Fruit fly (Drosophila melanogaster) whole organism, embryonic: Measurements from ENCODE around the gene CG3919.

Source experiments
- Atf-2 ChIP-seq: fragments of 200-800 bp; sonication (Bioruptor generic); optimal IDR thresholded peaks from 2 replicates; lab custom pipeline; 2016; ENCODE audit warnings: missing biosample characterization, missing genetic modification characterization
- C15 ChIP-seq: fragments of 200-800 bp; sonication (Bioruptor generic); IDR thresholded peaks from 3 replicates; pipeline ENCODE4 v1.3.6; 2022; ENCODE audit warnings: missing biosample characterization, missing genetic modification characterization
- CG10147 ChIP-seq: fragments of 200-800 bp; sonication (Bioruptor generic); optimal IDR thresholded peaks from 2 replicates; lab custom pipeline; 2019; ENCODE audit warnings: missing biosample characterization, mild to moderate bottlenecking, missing genetic modification characterization, moderate library complexity
- CG10267 ChIP-seq: fragments of 200-800 bp; sonication (Bioruptor generic); optimal IDR thresholded peaks from 2 replicates; lab custom pipeline; 2018; ENCODE audit warnings: missing biosample characterization, mild to moderate bottlenecking, missing genetic modification characterization, moderate library complexity
- CG10462 ChIP-seq: fragments of 200-800 bp; sonication (Bioruptor generic); optimal IDR thresholded peaks from 2 replicates; lab custom pipeline; 2016; ENCODE audit warnings: missing biosample characterization, missing genetic modification characterization
- CG12744 ChIP-seq: fragments of 200-800 bp; sonication (Bioruptor generic); optimal IDR thresholded peaks from 2 replicates; lab custom pipeline; 2016; ENCODE audit warnings: missing biosample characterization, missing genetic modification characterization
- CG14860 ChIP-seq: fragments of 200-800 bp; sonication (Bioruptor generic); IDR thresholded peaks from 3 replicates; pipeline ENCODE4 v1.3.6; 2022; ENCODE audit warnings: missing biosample characterization, missing genetic modification characterization; ENCODE audit not compliant: partially characterized antibody
- CG15011 ChIP-seq: fragments of 200-800 bp; sonication (Bioruptor generic); optimal IDR thresholded peaks from 3 replicates; lab custom pipeline; 2018; ENCODE audit warnings: missing biosample characterization, mild to moderate bottlenecking, missing genetic modification characterization
- CG15696 ChIP-seq: fragments of 200-800 bp; sonication (Bioruptor generic); optimal IDR thresholded peaks from 2 replicates; lab custom pipeline; 2019; ENCODE audit warnings: missing biosample characterization, mild to moderate bottlenecking, missing genetic modification characterization, moderate library complexity
- CG1603 ChIP-seq: fragments of 200-800 bp; sonication (Bioruptor generic); optimal IDR thresholded peaks from 2 replicates; lab custom pipeline; 2019; ENCODE audit warnings: missing biosample characterization, mild to moderate bottlenecking, missing genetic modification characterization, moderate library complexity
- CG18262 ChIP-seq: fragments of 200-800 bp; optimal IDR thresholded peaks from 3 replicates; lab custom pipeline; 2019; ENCODE audit warnings: missing biosample characterization, mild to moderate bottlenecking, missing genetic modification characterization, moderate library complexity
- CG30020 ChIP-seq: fragments of 200-800 bp; optimal IDR thresholded peaks from 2 replicates; lab custom pipeline; 2019; ENCODE audit warnings: missing biosample characterization, mild to moderate bottlenecking, missing genetic modification characterization, moderate library complexity
- CG42726 ChIP-seq: fragments of 200-800 bp; sonication (Bioruptor generic); IDR thresholded peaks from 2 replicates; pipeline ENCODE4 v1.3.6; 2022; ENCODE audit warnings: missing biosample characterization, missing genetic modification characterization; ENCODE audit not compliant: partially characterized antibody
- CG4617 ChIP-seq: fragments of 200-800 bp; sonication (Bioruptor generic); optimal IDR thresholded peaks from 3 replicates; lab custom pipeline; 2016; ENCODE audit warnings: missing biosample characterization, missing genetic modification characterization, borderline replicate concordance
- CG6175 ChIP-seq: fragments of 200-800 bp; sonication (Bioruptor generic); IDR thresholded peaks from 3 replicates; pipeline ENCODE4 v1.3.6; 2022; ENCODE audit warnings: missing biosample characterization, missing genetic modification characterization
- CG7839 ChIP-seq: fragments of 200-800 bp; sonication (Bioruptor generic); optimal IDR thresholded peaks from 3 replicates; lab custom pipeline; 2018; ENCODE audit warnings: missing biosample characterization, mild to moderate bottlenecking, missing genetic modification characterization, moderate library complexity
- D ChIP-seq, 2 experiments: fragments of 200-800 bp in 1 of 2; fragments of >200 bp in 1 of 2; sonication (Bioruptor generic) in 1 of 2; optimal IDR thresholded peaks; 2 replicates in 1 of 2; 3 replicates in 1 of 2; lab custom pipeline; 2017; ENCODE audit warnings: mild to moderate bottlenecking in 1 of 2, missing biosample characterization in 1 of 2, missing genetic modification characterization in 1 of 2, missing genetic modification reagents in 1 of 2
- E2f1 ChIP-seq: fragments of 200-800 bp; sonication (Bioruptor generic); IDR thresholded peaks from 2 replicates; pipeline ENCODE4 v1.3.6; 2022; ENCODE audit warnings: missing biosample characterization, missing genetic modification characterization
- Ets65A ChIP-seq: fragments of 200-800 bp; sonication (Bioruptor generic); peaks from one replicate; lab custom pipeline; 2016; ENCODE audit warnings: missing biosample characterization, missing genetic modification characterization
- HLH54F ChIP-seq: fragments of 200-800 bp; sonication (Bioruptor generic); optimal IDR thresholded peaks from 3 replicates; lab custom pipeline; 2016; ENCODE audit warnings: missing biosample characterization, missing genetic modification characterization
- Hand ChIP-seq: fragments of 200-800 bp; sonication (Bioruptor generic); optimal IDR thresholded peaks from 2 replicates; lab custom pipeline; 2017; ENCODE audit warnings: mild to moderate bottlenecking, missing biosample characterization, missing genetic modification reagents, missing genetic modification characterization
- Hr3 ChIP-seq: fragments of 200-800 bp; sonication (Bioruptor generic); optimal IDR thresholded peaks from 3 replicates; lab custom pipeline; 2016; ENCODE audit warnings: missing biosample characterization, missing genetic modification characterization
- NC2β ChIP-seq: fragments of 200-800 bp; sonication (Bioruptor generic); optimal IDR thresholded peaks from 2 replicates; lab custom pipeline; 2016; ENCODE audit warnings: missing biosample characterization, missing genetic modification characterization
- NFAT ChIP-seq: fragments of 200-800 bp; sonication (Bioruptor generic); IDR thresholded peaks from 2 replicates; pipeline ENCODE4 v1.3.6; 2022; ENCODE audit warnings: missing biosample characterization, missing genetic modification characterization
- Opbp ChIP-seq: fragments of 200-800 bp; sonication (Bioruptor generic); IDR thresholded peaks from 3 replicates; pipeline ENCODE4 v1.3.6; 2022; ENCODE audit warnings: missing biosample characterization, missing genetic modification characterization; ENCODE audit not compliant: partially characterized antibody
- Ptx1 ChIP-seq: fragments of 200-800 bp; sonication (Bioruptor generic); IDR thresholded peaks from 2 replicates; pipeline ENCODE4 v1.3.6; 2022; ENCODE audit warnings: missing biosample characterization, missing genetic modification characterization
- Rfx ChIP-seq: fragments of 200-800 bp; sonication (Bioruptor generic); IDR thresholded peaks from 2 replicates; pipeline ENCODE4 v1.3.6; 2022; ENCODE audit warnings: missing biosample characterization, missing genetic modification characterization
- Side ChIP-seq: fragments of 200-800 bp; sonication (Bioruptor generic); optimal IDR thresholded peaks from 2 replicates; lab custom pipeline; 2016; ENCODE audit warnings: missing biosample characterization, missing genetic modification characterization
- Sox100B ChIP-seq: fragments of 200-800 bp; sonication (Bioruptor generic); optimal IDR thresholded peaks from 3 replicates; lab custom pipeline; 2018; ENCODE audit warnings: missing biosample characterization, mild to moderate bottlenecking, missing genetic modification characterization
- Tbp ChIP-seq: fragments of >200 bp; optimal IDR thresholded peaks from 2 replicates; lab custom pipeline; 2018; ENCODE audit warnings: missing biosample characterization, missing genetic modification characterization
- Trl ChIP-seq, 3 experiments: fragments of >200 bp in 2 of 3; fragments of 200-800 bp in 1 of 3; sonication (Bioruptor generic) in 1 of 3; optimal IDR thresholded peaks; 2 replicates in 1 of 3; 3 replicates in 2 of 3; lab custom pipeline; 2016 to 2017; ENCODE audit warnings: missing biosample characterization in 1 of 3, missing genetic modification characterization in 1 of 3
- bbx ChIP-seq: fragments of 200-800 bp; sonication (Bioruptor generic); IDR thresholded peaks from 2 replicates; pipeline ENCODE4 v1.3.6; 2022; ENCODE audit warnings: missing biosample characterization, missing genetic modification characterization; ENCODE audit not compliant: partially characterized antibody
- bsh ChIP-seq, 2 experiments: fragments of 200-800 bp; sonication (Bioruptor generic); optimal IDR thresholded peaks; 2 replicates each; lab custom pipeline; 2017 to 2018; ENCODE audit warnings: mild to moderate bottlenecking in 2 of 2, missing biosample characterization in 2 of 2, missing genetic modification characterization in 2 of 2, moderate library complexity in 1 of 2
- cg ChIP-seq: fragments of 200-800 bp; sonication (Bioruptor generic); optimal IDR thresholded peaks from 3 replicates; lab custom pipeline; 2019; ENCODE audit warnings: missing biosample characterization, mild to moderate bottlenecking, missing genetic modification characterization, moderate library complexity
- chm ChIP-seq: fragments of 200-800 bp; sonication (Bioruptor generic); IDR thresholded peaks from 2 replicates; pipeline ENCODE4 v1.3.6; 2022; ENCODE audit warnings: missing biosample characterization, missing genetic modification characterization
- dan ChIP-seq: fragments of 200-800 bp; sonication (Bioruptor generic); IDR thresholded peaks from 2 replicates; pipeline ENCODE4 v1.3.6; 2022; ENCODE audit warnings: missing biosample characterization, missing genetic modification characterization
- eyg ChIP-seq: fragments of 200-800 bp; sonication (Bioruptor generic); optimal IDR thresholded peaks from 3 replicates; lab custom pipeline; 2016; ENCODE audit warnings: missing biosample characterization, missing genetic modification characterization
- gfzf ChIP-seq: fragments of 200-800 bp; sonication (Bioruptor generic); optimal IDR thresholded peaks from 2 replicates; lab custom pipeline; 2016; ENCODE audit warnings: missing biosample characterization, mild to moderate bottlenecking, missing genetic modification characterization, moderate library complexity
- her ChIP-seq: fragments of 200-800 bp; sonication (Bioruptor generic); optimal IDR thresholded peaks from 2 replicates; lab custom pipeline; 2016; ENCODE audit warnings: missing biosample characterization, missing genetic modification characterization
- insv ChIP-seq, 2 experiments: fragments of 200-800 bp; sonication (Bioruptor generic); optimal IDR thresholded peaks; 3 replicates each; lab custom pipeline; 2016 to 2018; ENCODE audit warnings: missing biosample characterization in 2 of 2, missing genetic modification characterization in 2 of 2
- lola ChIP-seq, 3 experiments: fragments of >200 bp in 2 of 3; fragments of 200-800 bp in 1 of 3; sonication (Bioruptor generic) in 1 of 3; optimal IDR thresholded peaks; 2 replicates each; lab custom pipeline; 2017 to 2019; ENCODE audit warnings: missing biosample characterization in 3 of 3, missing genetic modification characterization in 3 of 3, mild to moderate bottlenecking in 1 of 3, moderate library complexity in 1 of 3
- nmo ChIP-seq: fragments of 200-800 bp; sonication (Bioruptor generic); optimal IDR thresholded peaks from 2 replicates; lab custom pipeline; 2018; ENCODE audit warnings: missing biosample characterization, mild to moderate bottlenecking, missing genetic modification characterization, moderate library complexity
- sim ChIP-seq: fragments of 200-800 bp; sonication (Bioruptor generic); IDR thresholded peaks from 2 replicates; pipeline ENCODE4 v1.3.6; 2022; ENCODE audit warnings: missing biosample characterization, missing genetic modification characterization
- tap ChIP-seq: fragments of 200-800 bp; optimal IDR thresholded peaks from 3 replicates; lab custom pipeline; 2019; ENCODE audit warnings: missing biosample characterization, mild to moderate bottlenecking, missing genetic modification characterization, moderate library complexity
- tll ChIP-seq, 2 experiments: fragments of 200-800 bp in 1 of 2; fragments of >200 bp in 1 of 2; sonication (Bioruptor generic) in 1 of 2; optimal IDR thresholded peaks; 2 replicates each; lab custom pipeline; 2017 to 2019; ENCODE audit warnings: missing biosample characterization in 2 of 2, missing genetic modification characterization in 2 of 2, mild to moderate bottlenecking in 1 of 2, moderate library complexity in 1 of 2
- toy ChIP-seq: fragments of 200-800 bp; sonication (Bioruptor generic); IDR thresholded peaks from 2 replicates; pipeline ENCODE4 v1.3.6; 2022; ENCODE audit warnings: missing biosample characterization, missing genetic modification characterization
- tup ChIP-seq: fragments of 200-800 bp; sonication (Bioruptor generic); optimal IDR thresholded peaks from 2 replicates; lab custom pipeline; 2016; ENCODE audit warnings: missing biosample characterization, mild to moderate bottlenecking, missing genetic modification characterization, moderate library complexity
- yki ChIP-seq: fragments of >200 bp; optimal IDR thresholded peaks from 3 replicates; lab custom pipeline; 2018

The CG3919 gene

dm6 chr3L:14410146-14410676 lies at the start of gene CG3919 (continued):
- TF ChIP-seq tll (GFP tag; optimal IDR thresholded peaks at IDR 0.05; lab: Kevin White, UChicago), result no peak
- TF ChIP-seq yki, result no peak
- peak; percentile 73 for TF ChIP-seq her (GFP tag; lab: Kevin White, UChicago)
- peak; percentile 83 for TF ChIP-seq cg (GFP tag; lab: Kevin White, UChicago)
- TF ChIP-seq CG10267 (tag; lab: Kevin White, UChicago), result peak; percentile 40
- TF ChIP-seq CG30020 (tag; lab: Kevin White, UChicago), result no peak
- TF ChIP-seq sim, result no peak
- TF ChIP-seq Ets65A (GFP tag; lab: Kevin White, UChicago), result peak; percentile 97
- TF ChIP-seq D (optimal IDR thresholded peaks at IDR 0.05; lab: Kevin White, UChicago), result no peak
- TF ChIP-seq D (GFP tag; optimal IDR thresholded peaks at IDR 0.05; lab: Kevin White, UChicago), result peak; percentile 56
- peak; percentile 75; the same call in 1 of the 2 replicates for TF ChIP-seq chm (GFP tag; lab: Robert Waterston, UW)
- peak; percentile 78 for TF ChIP-seq NFAT (GFP tag; lab: Robert Waterston, UW)
- no peak for TF ChIP-seq Hand (GFP tag; lab: Kevin White, UChicago)
- peak; percentile 52 for TF ChIP-seq Atf-2
- TF ChIP-seq Tbp, result no peak
- no peak for TF ChIP-seq gfzf
- peak; percentile 30 for TF ChIP-seq bbx (GFP tag; lab: Robert Waterston, UW)
- TF ChIP-seq Hr3 (GFP tag; lab: Kevin White, UChicago), result peak; percentile 66
- no peak for TF ChIP-seq CG15011
- TF ChIP-seq CG7839 (tag; lab: Kevin White, UChicago), result peak; percentile 72
- peak; percentile 66 for TF ChIP-seq Sox100B (GFP tag; lab: Kevin White, UChicago)
- TF ChIP-seq CG14860, result no peak
- peak; percentile 2 for TF ChIP-seq tap (tag; lab: Kevin White, UChicago)
- no peak for TF ChIP-seq CG42726 (GFP tag; lab: Robert Waterston, UW)
- 0 out of 3 replicates have a peak, but pooled peaks have one; percentile 15 for TF ChIP-seq CG6175 (GFP tag; lab: Robert Waterston, UW)
- peak; percentile 60 for TF ChIP-seq Side
- no peak for TF ChIP-seq CG12744 (GFP tag; lab: Kevin White, UChicago)
- peak; percentile 82 for TF ChIP-seq nmo (GFP tag; lab: Kevin White, UChicago)
- peak; percentile 77 for TF ChIP-seq CG18262 (tag; lab: Kevin White, UChicago)
- peak; percentile 56 for TF ChIP-seq NC2β (GFP tag; lab: Kevin White, UChicago)
- TF ChIP-seq HLH54F (GFP tag; lab: Kevin White, UChicago), result peak; percentile 28
- TF ChIP-seq E2f1, result peak; percentile 45; the same call in 1 of the 2 replicates
- TF ChIP-seq toy (GFP tag; lab: Robert Waterston, UW), result no peak
- TF ChIP-seq C15 (GFP tag; lab: Robert Waterston, UW), result no peak
- TF ChIP-seq CG1603 (tag; lab: Kevin White, UChicago), result peak; percentile 61
- peak; percentile 51; the same call in 1 of the 2 replicates for TF ChIP-seq Ptx1 (GFP tag; lab: Robert Waterston, UW)
- peak in 1 of 3 experiments; percentile 73 for TF ChIP-seq lola (GFP tag; optimal IDR thresholded peaks at IDR 0.05; lab: Kevin White, UChicago)
- TF ChIP-seq CG4617 (GFP tag; lab: Kevin White, UChicago), result no peak
- no peak for TF ChIP-seq insv (GFP tag; optimal IDR thresholded peaks at IDR 0.05; lab: Kevin White, UChicago)
- peak in 1 of 2 experiments; percentile 38 for TF ChIP-seq bsh (GFP tag; optimal IDR thresholded peaks at IDR 0.05; lab: Kevin White, UChicago)
- TF ChIP-seq Rfx, result peak; percentile 80
- TF ChIP-seq Trl (optimal IDR thresholded peaks at IDR 0.05; lab: Kevin White, UChicago), result peak; percentile 67 to 85
- TF ChIP-seq Trl (GFP tag; optimal IDR thresholded peaks at IDR 0.05; lab: Kevin White, UChicago), result peak; percentile 83
- no peak for TF ChIP-seq dan (GFP tag; lab: Robert Waterston, UW)
- no peak for TF ChIP-seq CG10462
- TF ChIP-seq eyg (GFP tag; lab: Kevin White, UChicago), result peak; percentile 90
- no peak for TF ChIP-seq tup (GFP tag; lab: Kevin White, UChicago)
- TF ChIP-seq Opbp (GFP tag; lab: Robert Waterston, UW), result no peak; the same call in 2 of the 3 replicates
- peak; percentile 39 for TF ChIP-seq CG10147 (GFP tag; lab: Kevin White, UChicago)
- TF ChIP-seq CG15696 (tag; lab: Kevin White, UChicago), result peak; percentile 69
